Fruit fly (Drosophila melanogaster) whole organism, embryonic: ENCODE results near the gene CG10761.

Source experiments
- Adf1 ChIP-seq: fragments of 200-800 bp; sonication (Bioruptor generic); IDR thresholded peaks from 2 replicates; pipeline ENCODE4 v1.3.6; 2022; ENCODE audit warnings: missing biosample characterization, missing genetic modification characterization
- Bgb ChIP-seq: fragments of 200-800 bp; sonication (Bioruptor generic); IDR thresholded peaks from 2 replicates; pipeline ENCODE4 v1.3.6; 2022; ENCODE audit warnings: missing biosample characterization, missing genetic modification characterization; ENCODE audit not compliant: partially characterized antibody
- CG10321 ChIP-seq: fragments of 200-800 bp; sonication (Bioruptor generic); IDR thresholded peaks from 2 replicates; pipeline ENCODE4 v1.3.6; 2022; ENCODE audit warnings: missing biosample characterization, missing genetic modification characterization
- CG11456 ChIP-seq: fragments of 200-800 bp; sonication (Bioruptor generic); IDR thresholded peaks from 3 replicates; pipeline ENCODE4 v1.3.6; 2022; ENCODE audit warnings: missing biosample characterization, missing genetic modification characterization
- CG11504 ChIP-seq: fragments of 200-800 bp; sonication (Bioruptor generic); optimal IDR thresholded peaks from 3 replicates; lab custom pipeline; 2019; ENCODE audit warnings: missing biosample characterization, mild to moderate bottlenecking, missing genetic modification characterization, moderate library complexity
- CG12769 ChIP-seq: fragments of 200-800 bp; sonication (Bioruptor generic); optimal IDR thresholded peaks from 2 replicates; lab custom pipeline; 2019; ENCODE audit warnings: missing biosample characterization, mild to moderate bottlenecking, missing genetic modification characterization, moderate library complexity
- CG13287 ChIP-seq: fragments of 200-800 bp; sonication (Bioruptor generic); IDR thresholded peaks from 2 replicates; pipeline ENCODE4 v1.3.6; 2022; ENCODE audit warnings: missing biosample characterization, missing genetic modification characterization; ENCODE audit not compliant: partially characterized antibody
- CG13624 ChIP-seq: fragments of 200-800 bp; sonication (Bioruptor generic); optimal IDR thresholded peaks from 2 replicates; lab custom pipeline; 2016; ENCODE audit warnings: missing biosample characterization, missing genetic modification characterization
- CG14014 ChIP-seq: fragments of 200-800 bp; sonication (Bioruptor generic); IDR thresholded peaks from 2 replicates; pipeline ENCODE4 v1.3.6; 2022; ENCODE audit warnings: missing biosample characterization, missing genetic modification characterization
- CG15514 ChIP-seq: fragments of 200-800 bp; sonication (Bioruptor generic); optimal IDR thresholded peaks from 3 replicates; lab custom pipeline; 2017; ENCODE audit warnings: missing biosample characterization, missing genetic modification characterization, mild to moderate bottlenecking, moderate library complexity, missing genetic modification reagents
- CG18599 ChIP-seq: fragments of 200-800 bp; sonication (Bioruptor generic); optimal IDR thresholded peaks from 3 replicates; lab custom pipeline; 2017; ENCODE audit warnings: missing biosample characterization, missing genetic modification characterization, mild to moderate bottlenecking, moderate library complexity, missing genetic modification reagents
- CG32772 ChIP-seq: fragments of 200-800 bp; sonication (Bioruptor generic); IDR thresholded peaks from 2 replicates; pipeline ENCODE4 v1.3.6; 2022; ENCODE audit warnings: missing biosample characterization, missing genetic modification characterization
- CG4328 ChIP-seq: fragments of 200-800 bp; sonication (Bioruptor generic); optimal IDR thresholded peaks from 3 replicates; lab custom pipeline; 2017; ENCODE audit warnings: missing biosample characterization, missing genetic modification reagents, missing genetic modification characterization
- CG4360 ChIP-seq: fragments of 200-800 bp; sonication (Bioruptor generic); IDR thresholded peaks from 2 replicates; pipeline ENCODE4 v1.3.6; 2022; ENCODE audit warnings: missing biosample characterization, missing genetic modification characterization
- CG6175 ChIP-seq: fragments of 200-800 bp; sonication (Bioruptor generic); IDR thresholded peaks from 3 replicates; pipeline ENCODE4 v1.3.6; 2022; ENCODE audit warnings: missing biosample characterization, missing genetic modification characterization
- CG6272 ChIP-seq: fragments of 200-800 bp; sonication (Bioruptor generic); IDR thresholded peaks from 2 replicates; pipeline ENCODE4 v1.3.6; 2022; ENCODE audit warnings: missing biosample characterization, missing genetic modification characterization
- CG7987 ChIP-seq: fragments of 200-800 bp; sonication (Bioruptor generic); optimal IDR thresholded peaks from 2 replicates; lab custom pipeline; 2018; ENCODE audit warnings: missing biosample characterization, mild to moderate bottlenecking, missing genetic modification characterization, moderate library complexity
- CG8290 ChIP-seq, 3 experiments: fragments of 200-800 bp; sonication (Bioruptor generic); optimal IDR thresholded peaks; 2 replicates each; lab custom pipeline; 2016 to 2019; ENCODE audit warnings: missing biosample characterization in 3 of 3, missing genetic modification characterization in 3 of 3, mild to moderate bottlenecking in 2 of 3, moderate library complexity in 1 of 3
- CG8765 ChIP-seq: fragments of 200-800 bp; sonication (Bioruptor generic); IDR thresholded peaks from 2 replicates; pipeline ENCODE4 v1.3.6; 2022; ENCODE audit warnings: missing biosample characterization, missing genetic modification characterization
- Eip74EF ChIP-seq, 2 experiments: fragments of 200-800 bp in 1 of 2; fragments of >200 bp in 1 of 2; sonication (Bioruptor generic) in 1 of 2; optimal IDR thresholded peaks; 2 replicates each; lab custom pipeline; 2017 to 2019; ENCODE audit warnings: missing biosample characterization in 2 of 2, missing genetic modification characterization in 2 of 2, mild to moderate bottlenecking in 1 of 2, moderate library complexity in 1 of 2
- H15 ChIP-seq: fragments of 200-800 bp; sonication (Bioruptor generic); IDR thresholded peaks from 3 replicates; pipeline ENCODE4 v1.3.6; 2022; ENCODE audit warnings: missing biosample characterization, missing genetic modification characterization
- HHEX ChIP-seq: fragments of 200-800 bp; sonication (Bioruptor generic); optimal IDR thresholded peaks from 3 replicates; lab custom pipeline; 2017; ENCODE audit warnings: missing biosample characterization, mild to moderate bottlenecking, missing genetic modification characterization, missing genetic modification reagents
- HLH4C ChIP-seq: fragments of 200-800 bp; sonication (Bioruptor generic); IDR thresholded peaks from 3 replicates; pipeline ENCODE4 v1.3.6; 2022; ENCODE audit warnings: missing biosample characterization, missing genetic modification characterization; ENCODE audit not compliant: partially characterized antibody
- HmgD ChIP-seq: fragments of 200-800 bp; sonication (Bioruptor generic); optimal IDR thresholded peaks from 3 replicates; lab custom pipeline; 2016; ENCODE audit warnings: missing biosample characterization, missing genetic modification characterization
- HmgZ ChIP-seq: fragments of 200-800 bp; sonication (Bioruptor generic); optimal IDR thresholded peaks from 2 replicates; lab custom pipeline; 2018; ENCODE audit warnings: missing biosample characterization, mild to moderate bottlenecking, missing genetic modification characterization
- Kr ChIP-seq: fragments of 200-800 bp; sonication (Bioruptor generic); optimal IDR thresholded peaks from 2 replicates; lab custom pipeline; 2017; ENCODE audit warnings: missing biosample characterization, mild to moderate bottlenecking, missing genetic modification characterization
- Med ChIP-seq: fragments of 200-800 bp; sonication (Bioruptor generic); peaks from one replicate; lab custom pipeline; 2016; ENCODE audit warnings: missing biosample characterization, missing genetic modification characterization, mild to moderate bottlenecking, inconsistent platforms, moderate library complexity
- Nf-YC ChIP-seq: fragments of 200-800 bp; optimal IDR thresholded peaks from 3 replicates; lab custom pipeline; 2019; ENCODE audit warnings: missing biosample characterization, mild to moderate bottlenecking, missing genetic modification characterization, moderate library complexity
- abd-A ChIP-seq: fragments of 200-800 bp; sonication (Bioruptor generic); optimal IDR thresholded peaks from 3 replicates; lab custom pipeline; 2019; ENCODE audit warnings: missing biosample characterization, mild to moderate bottlenecking, missing genetic modification characterization, moderate library complexity
- az2 ChIP-seq: fragments of 200-800 bp; sonication (Bioruptor generic); optimal IDR thresholded peaks from 3 replicates; lab custom pipeline; 2016; ENCODE audit warnings: missing biosample characterization, missing genetic modification characterization
- chinmo ChIP-seq: fragments of 200-800 bp; sonication (Bioruptor generic); IDR thresholded peaks from 4 replicates; pipeline ENCODE4 v1.3.6; 2022; ENCODE audit warnings: missing biosample characterization, missing genetic modification characterization; ENCODE audit not compliant: partially characterized antibody
- grau ChIP-seq: fragments of 200-800 bp; optimal IDR thresholded peaks from 3 replicates; lab custom pipeline; 2019; ENCODE audit warnings: missing biosample characterization, mild to moderate bottlenecking, missing genetic modification characterization, moderate library complexity
- gro ChIP-seq: fragments of 200-800 bp; sonication (Bioruptor generic); optimal IDR thresholded peaks from 2 replicates; lab custom pipeline; 2016; ENCODE audit warnings: missing biosample characterization, missing genetic modification characterization
- hkb ChIP-seq, 2 experiments: fragments of 200-800 bp in 1 of 2; fragments of >200 bp in 1 of 2; sonication (Bioruptor generic) in 1 of 2; IDR thresholded peaks in 1 of 2; optimal IDR thresholded peaks in 1 of 2; 2 replicates each; pipeline versions ENCODE4 v1.3.6 to Lab custom; 2017 to 2022; ENCODE audit warnings: missing biosample characterization in 1 of 2, missing genetic modification characterization in 1 of 2
- insv ChIP-seq, 2 experiments: fragments of 200-800 bp; sonication (Bioruptor generic); optimal IDR thresholded peaks; 3 replicates each; lab custom pipeline; 2016 to 2018; ENCODE audit warnings: missing biosample characterization in 2 of 2, missing genetic modification characterization in 2 of 2
- jing ChIP-seq: fragments of 200-800 bp; sonication (Bioruptor generic); optimal IDR thresholded peaks from 2 replicates; lab custom pipeline; 2018; ENCODE audit warnings: missing biosample characterization, mild to moderate bottlenecking, missing genetic modification characterization
- lmd ChIP-seq: fragments of 200-800 bp; sonication (Bioruptor generic); IDR thresholded peaks from 2 replicates; pipeline ENCODE4 v1.3.6; 2022; ENCODE audit warnings: missing biosample characterization, missing genetic modification characterization
- nerfin-1 ChIP-seq: fragments of 200-800 bp; sonication (Bioruptor generic); optimal IDR thresholded peaks from 3 replicates; lab custom pipeline; 2019; ENCODE audit warnings: missing biosample characterization, mild to moderate bottlenecking, missing genetic modification characterization, moderate library complexity
- row ChIP-seq: fragments of 200-800 bp; sonication (Bioruptor generic); IDR thresholded peaks from 3 replicates; pipeline ENCODE4 v1.3.6; 2022; ENCODE audit warnings: missing biosample characterization, missing genetic modification characterization
- scrt ChIP-seq: fragments of 200-800 bp; sonication (Bioruptor generic); optimal IDR thresholded peaks from 2 replicates; lab custom pipeline; 2018; ENCODE audit warnings: missing biosample characterization, mild to moderate bottlenecking, missing genetic modification characterization, moderate library complexity
- so ChIP-seq: fragments of 200-800 bp; sonication (Bioruptor generic); IDR thresholded peaks from 3 replicates; pipeline ENCODE4 v1.3.6; 2022; ENCODE audit warnings: missing biosample characterization, missing genetic modification characterization
- sr ChIP-seq: fragments of 200-800 bp; sonication (Bioruptor generic); IDR thresholded peaks from 3 replicates; pipeline ENCODE4 v1.3.6; 2022; ENCODE audit warnings: missing biosample characterization, missing genetic modification characterization
- trem ChIP-seq: fragments of 200-800 bp; optimal IDR thresholded peaks from 3 replicates; lab custom pipeline; 2019; ENCODE audit warnings: missing biosample characterization, mild to moderate bottlenecking, missing genetic modification characterization, moderate library complexity
- unc-4 ChIP-seq: fragments of 200-800 bp; sonication (Bioruptor generic); IDR thresholded peaks from 2 replicates; pipeline ENCODE4 v1.3.6; 2022; ENCODE audit warnings: missing biosample characterization, missing genetic modification characterization; ENCODE audit not compliant: partially characterized antibody
- zen2 ChIP-seq: fragments of 200-800 bp; sonication (Bioruptor generic); IDR thresholded peaks from 3 replicates; pipeline ENCODE4 v1.3.6; 2022; ENCODE audit warnings: missing biosample characterization, missing genetic modification characterization; ENCODE audit not compliant: partially characterized antibody
- zf30C ChIP-seq: fragments of 200-800 bp; sonication (Bioruptor generic); optimal IDR thresholded peaks from 3 replicates; lab custom pipeline; 2018; ENCODE audit warnings: missing biosample characterization, mild to moderate bottlenecking, missing genetic modification characterization

The CG10761 gene

dm6 chrX:8193017-8193556 is 30.5 kb upstream of the CG10761 start (continued):
- TF ChIP-seq CG12769 (tag; lab: Kevin White, UChicago) (peak; percentile 6), CG7987 (GFP tag; lab: Kevin White, UChicago) (peak; percentile 34), sr (GFP tag; lab: Robert Waterston, UW) (peak; percentile 80), CG6272 (0 out of 2 replicates have a peak, but pooled peaks have one; percentile 6), gro (GFP tag; lab: Kevin White, UChicago) (peak; percentile 30), zf30C (GFP tag; lab: Kevin White, UChicago) (peak; percentile 62), H15 (GFP tag; lab: Robert Waterston, UW) (0 out of 3 replicates have a peak, but pooled peaks have one; percentile 24), abd-A (tag; lab: Kevin White, UChicago) (peak; percentile 6), chinmo (GFP tag; lab: Robert Waterston, UW) (peak; percentile 97), CG13624 (GFP tag; lab: Kevin White, UChicago) (peak; percentile 51), trem (tag; lab: Kevin White, UChicago) (no peak), HHEX (GFP tag; lab: Kevin White, UChicago) (no peak), CG8765 (GFP tag; lab: Robert Waterston, UW) (0 out of 2 replicates have a peak, but pooled peaks have one; percentile 7), lmd (GFP tag; lab: Robert Waterston, UW) (0 out of 2 replicates have a peak, but pooled peaks have one; percentile 6), row (GFP tag; lab: Robert Waterston, UW) (peak; percentile 73), nerfin-1 (no peak), CG13287 (GFP tag; lab: Robert Waterston, UW) (peak; percentile 34; the same call in 1 of the 2 replicates), HLH4C (GFP tag; lab: Robert Waterston, UW) (peak; percentile 50), scrt (GFP tag; lab: Kevin White, UChicago) (no peak), CG32772 (0 out of 2 replicates have a peak, but pooled peaks have one; percentile 29), HmgD (GFP tag; lab: Kevin White, UChicago) (peak; percentile 4), CG14014 (GFP tag; lab: Robert Waterston, UW) (0 out of 2 replicates have a peak, but pooled peaks have one; percentile 28), hkb (optimal IDR thresholded peaks at IDR 0.05; lab: Kevin White, UChicago) (no peak), hkb (GFP tag; IDR thresholded peaks at IDR 0.05; lab: Robert Waterston, UW) (peak; percentile 48; the same call in 1 of the 2 replicates), Med (peak; percentile 87), CG4328 (GFP tag; lab: Kevin White, UChicago) (no peak), zen2 (GFP tag; lab: Robert Waterston, UW) (peak; percentile 28; the same call in 1 of the 3 replicates), insv (GFP tag; optimal IDR thresholded peaks at IDR 0.05; lab: Kevin White, UChicago) (no peak), HmgZ (tag; lab: Kevin White, UChicago) (peak; percentile 19), grau (tag; lab: Kevin White, UChicago) (no peak), CG18599 (GFP tag; lab: Kevin White, UChicago) (peak; percentile 43), CG6175 (GFP tag; lab: Robert Waterston, UW) (peak; percentile 85; the same call in 2 of the 3 replicates), az2 (GFP tag; lab: Kevin White, UChicago) (no peak), CG4360 (GFP tag; lab: Robert Waterston, UW) (peak; percentile 67), Kr (GFP tag; lab: Kevin White, UChicago) (no peak), jing (GFP tag; lab: Kevin White, UChicago) (no peak), so (GFP tag; lab: Robert Waterston, UW) (0 out of 3 replicates have a peak, but pooled peaks have one; percentile 31), CG11456 (peak; percentile 70; the same call in 2 of the 3 replicates), CG11504 (peak; percentile 11), CG8290 (GFP tag; optimal IDR thresholded peaks at IDR 0.05; lab: Kevin White, UChicago) (no peak), CG8290 (tag; optimal IDR thresholded peaks at IDR 0.05; lab: Kevin White, UChicago) (peak in 1 of 2 experiments; percentile 44), Adf1 (peak; percentile 88), unc-4 (peak; percentile 21; the same call in 1 of the 2 replicates), CG10321 (GFP tag; lab: Robert Waterston, UW) (peak; percentile 68; the same call in 1 of the 2 replicates), CG15514 (GFP tag; lab: Kevin White, UChicago) (peak; percentile 52), Bgb (GFP tag; lab: Robert Waterston, UW) (peak; percentile 62; the same call in 1 of the 2 replicates), Nf-YC (tag; lab: Kevin White, UChicago) (peak; percentile 2), Eip74EF (GFP tag; optimal IDR thresholded peaks at IDR 0.05; lab: Kevin White, UChicago) (peak in 1 of 2 experiments; percentile 29)
